Worm (Caenorhabditis elegans) whole organism, L1 larva: Measurements from ENCODE around the gene Y47D3A.31.

ENCODE experiments used
- aly-2 ChIP-seq: fragments of 150-350 bp; optimal IDR thresholded peaks from 2 replicates; lab custom pipeline; 2014; ENCODE audit warnings: missing biosample characterization, missing genetic modification characterization
- ceh-63 ChIP-seq: fragments of 200-800 bp; sonication (Bioruptor generic); optimal IDR thresholded peaks from 2 replicates; lab custom pipeline; 2018; ENCODE audit warnings: mild to moderate bottlenecking, missing genetic modification characterization, missing compliant biosample characterization
- dpl-1 ChIP-seq, 3 experiments: fragments of 150-350 bp in 2 of 3; sonication (generic microtip) in 1 of 3; optimal IDR thresholded peaks; 2 replicates each; lab custom pipeline; 2014 to 2017; ENCODE audit warnings: missing biosample characterization in 3 of 3, missing genetic modification characterization in 3 of 3, missing genetic modification reagents in 3 of 3
- egl-13 ChIP-seq: sonication (generic microtip); optimal IDR thresholded peaks from 2 replicates; lab custom pipeline; 2016; ENCODE audit warnings: missing genotype, missing genetic modification reagents, missing genetic modification characterization, missing compliant biosample characterization
- nhr-12 ChIP-seq: sonication (generic microtip); optimal IDR thresholded peaks from 2 replicates; lab custom pipeline; 2017; ENCODE audit warnings: missing biosample characterization, missing genetic modification characterization
- nhr-28 ChIP-seq: fragments of 150-350 bp; optimal IDR thresholded peaks from 2 replicates; lab custom pipeline; 2014; ENCODE audit warnings: missing biosample characterization, missing genetic modification characterization
- pax-3 ChIP-seq: fragments of 200-800 bp; sonication (Bioruptor generic); optimal IDR thresholded peaks from 2 replicates; lab custom pipeline; 2018; ENCODE audit warnings: mild to moderate bottlenecking, missing genetic modification characterization, moderate library complexity, missing compliant biosample characterization
- zag-1 ChIP-seq: fragments of 150-350 bp; optimal IDR thresholded peaks from 2 replicates; lab custom pipeline; 2014; ENCODE audit warnings: missing biosample characterization, missing genetic modification characterization
- ztf-11 ChIP-seq, 2 experiments: sonication (generic microtip); optimal IDR thresholded peaks; 2 replicates each; lab custom pipeline; 2016 to 2017; ENCODE audit warnings: missing genetic modification characterization in 2 of 2, missing biosample characterization in 1 of 2, missing compliant biosample characterization in 1 of 2
- ztf-4 ChIP-seq: fragments of 150-350 bp; optimal IDR thresholded peaks from 2 replicates; lab custom pipeline; 2014; ENCODE audit warnings: missing biosample characterization, missing genetic modification characterization

- TF ChIP-seq ceh-63 (no peak), zag-1 (no peak), pax-3 (tag; lab: Kevin White, UChicago) (no peak), nhr-28 (tag; lab: Kevin White, UChicago) (no peak), nhr-12 (tag; lab: Kevin White, UChicago) (no peak), dpl-1 (GFP tag; optimal IDR thresholded peaks at IDR 0.05; lab: Kevin White, UChicago) (no peak), ztf-11 (tag; optimal IDR thresholded peaks at IDR 0.05; lab: Kevin White, UChicago) (no peak), aly-2 (tag; lab: Kevin White, UChicago) (no peak), ztf-4 (tag; lab: Kevin White, UChicago) (no peak), egl-13 (tag; lab: Kevin White, UChicago) (no peak)
Measured at ce11 chrIII:11195140-11195539, 38.1 kb upstream of the Y47D3A.31 start, which contains the start of gene tra-1.
